Fruit fly (Drosophila melanogaster) whole organism, pupa: ENCODE results near the gene bero.

ENCODE experiments used
- CG10348 ChIP-seq: fragments of 200-800 bp; sonication (Bioruptor generic); IDR thresholded peaks from 2 replicates; pipeline ENCODE4 v1.3.6; 2022; ENCODE audit warnings: missing biosample characterization, missing genetic modification characterization
- CG12605 ChIP-seq: fragments of 200-800 bp; sonication (Bioruptor generic); IDR thresholded peaks from 2 replicates; pipeline ENCODE4 v1.3.6; 2022; ENCODE audit warnings: missing biosample characterization, missing genetic modification characterization
- CG32121 ChIP-seq: fragments of 200-800 bp; sonication (Bioruptor generic); IDR thresholded peaks from 2 replicates; pipeline ENCODE4 v1.3.6; 2022; ENCODE audit warnings: missing biosample characterization, missing genetic modification characterization
- CG4496 ChIP-seq: fragments of 200-800 bp; sonication (Bioruptor generic); IDR thresholded peaks from 3 replicates; pipeline ENCODE4 v1.3.6; 2022; ENCODE audit warnings: missing biosample characterization, missing genetic modification characterization
- CG8159 ChIP-seq: fragments of 200-800 bp; sonication (Bioruptor generic); optimal IDR thresholded peaks from 3 replicates; lab custom pipeline; 2018; ENCODE audit warnings: missing biosample characterization, mild to moderate bottlenecking, missing genetic modification characterization, moderate library complexity
- CG8301 ChIP-seq: fragments of 200-800 bp; sonication (Bioruptor generic); optimal IDR thresholded peaks from 2 replicates; lab custom pipeline; 2018; ENCODE audit warnings: missing biosample characterization, mild to moderate bottlenecking, missing genetic modification characterization
- CG9948 ChIP-seq: fragments of 200-800 bp; sonication (Bioruptor generic); optimal IDR thresholded peaks from 2 replicates; lab custom pipeline; 2018; ENCODE audit warnings: missing biosample characterization, mild to moderate bottlenecking, missing genetic modification characterization, moderate library complexity
- D1 ChIP-seq: fragments of 200-800 bp; sonication (Bioruptor generic); optimal IDR thresholded peaks from 2 replicates; lab custom pipeline; 2018; ENCODE audit warnings: missing biosample characterization, mild to moderate bottlenecking, missing genetic modification characterization, moderate library complexity
- Ets98B ChIP-seq: fragments of 200-800 bp; sonication (Bioruptor generic); IDR thresholded peaks from 2 replicates; pipeline ENCODE4 v1.3.6; 2022; ENCODE audit warnings: missing biosample characterization, missing genetic modification characterization

dm6 chr2L:20889857-20890606 lies 31.5 kb downstream of the bero start:
- TF ChIP-seq D1 (tag; lab: Kevin White, UChicago) (no peak), CG10348 (GFP tag; lab: Robert Waterston, UW) (no peak), CG12605 (GFP tag; lab: Robert Waterston, UW) (no peak), CG8159 (tag; lab: Kevin White, UChicago) (no peak), CG4496 (GFP tag; lab: Robert Waterston, UW) (no peak; the same call in 2 of the 3 replicates), CG32121 (GFP tag; lab: Robert Waterston, UW) (peak; percentile 65), CG9948 (tag; lab: Kevin White, UChicago) (no peak), Ets98B (GFP tag; lab: Robert Waterston, UW) (no peak; the same call in 1 of the 2 replicates), CG8301 (tag; lab: Kevin White, UChicago) (peak; percentile 2)
